Worm (Caenorhabditis elegans): ENCODE data around the gene M02F4.2.

M02F4.2 gene

DNA sequence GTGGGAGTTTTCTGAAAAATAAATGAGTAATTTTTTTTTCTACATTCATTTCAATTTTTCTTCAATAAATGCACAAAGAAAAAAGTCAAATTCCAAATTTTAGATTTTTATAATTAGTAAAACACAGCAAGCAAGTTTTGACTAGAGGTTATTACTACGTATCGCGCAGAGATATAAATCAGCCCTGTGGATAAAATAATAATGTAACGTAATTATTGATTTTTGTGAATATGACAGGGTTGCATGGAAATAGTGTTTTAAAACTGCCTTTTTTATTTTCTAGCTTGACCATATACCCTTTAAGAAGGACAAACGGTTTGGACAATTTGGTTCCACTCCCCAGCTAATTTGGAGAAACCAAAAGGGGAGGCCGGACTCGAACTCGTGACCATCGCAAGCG lies 37.8 kb downstream of the M02F4.2 start:
- TF ChIP-seq nhr-12 (tag; optimal IDR thresholded peaks at IDR 0.05), result no peak
- TF ChIP-seq unc-120 (tag; optimal IDR thresholded peaks at IDR 0.05; ENCODE audit: poor library complexity, severe bottlenecking), result no peak
- TF ChIP-seq blmp-1 (tag; optimal IDR thresholded peaks at IDR 0.05), result no peak
- no peak for TF ChIP-seq hlh-1 (tag; optimal IDR thresholded peaks at IDR 0.05)
- no peak for TF ChIP-seq zip-8 (tag; optimal IDR thresholded peaks at IDR 0.05)

- no peak for TF ChIP-seq bed-3 (GFP tag; optimal IDR thresholded peaks at IDR 0.05)
- no peak for TF ChIP-seq lsy-2 (tag; optimal IDR thresholded peaks at IDR 0.05)
- TF ChIP-seq ztf-11 (tag; optimal IDR thresholded peaks at IDR 0.05), result no peak
Observed at ce11 chrX:2990145-2990544, 44.0 kb downstream of the M02F4.2 start.

DNA sequence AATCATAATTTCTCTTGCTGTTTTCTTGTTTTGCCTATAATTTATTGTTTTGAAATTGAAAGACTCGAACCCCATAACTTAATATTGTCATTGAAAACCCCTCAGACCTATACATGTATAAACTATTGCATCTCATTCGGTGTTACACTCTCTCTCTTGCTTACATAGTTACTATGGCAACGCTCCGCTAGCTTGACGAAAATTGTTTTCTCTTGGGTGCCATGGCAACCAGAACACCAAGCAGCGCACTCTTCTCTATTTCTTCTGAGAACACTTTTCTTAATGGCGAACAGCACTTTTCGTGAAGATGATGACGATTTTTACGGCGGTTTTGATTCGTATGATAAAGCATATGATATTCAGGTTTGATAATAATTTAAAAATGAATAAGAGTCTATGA lies 50.1 kb downstream of the M02F4.2 start, which contains the start of gene osm-5:
TSS of gene osm-5 (plus strand) at position 268 of the 400 bp plus-strand sequence.
- TF ChIP-seq mls-2 (tag; optimal IDR thresholded peaks at IDR 0.05), result no peak
- TF ChIP-seq ceh-39 (tag; optimal IDR thresholded peaks at IDR 0.05), result no peak
- no peak for TF ChIP-seq snpc-4 (tag; optimal IDR thresholded peaks at IDR 0.05)
- TF ChIP-seq pha-4 (tag; optimal IDR thresholded peaks at IDR 0.05), result no peak
- no peak for TF ChIP-seq lsy-2 (tag; optimal IDR thresholded peaks at IDR 0.05)

Measured in whole organism, mixed stage, embryonic.